Fruit fly (Drosophila melanogaster) whole organism, embryonic: ENCODE data around the gene Adck5.
A peak's percentile ranks its signal among the peaks of the same experiment; 100 is the strongest.

Source experiments
- Atf-2 ChIP-seq: fragments of 200-800 bp; sonication (Bioruptor generic); optimal IDR thresholded peaks from 2 replicates; lab custom pipeline; 2016; ENCODE audit warnings: missing biosample characterization, missing genetic modification characterization
- B-H1 ChIP-seq: fragments of 200-800 bp; sonication (Bioruptor generic); IDR thresholded peaks from 3 replicates; pipeline ENCODE4 v1.3.6; 2022; ENCODE audit warnings: missing biosample characterization, missing genetic modification characterization
- CG10979 ChIP-seq: fragments of 200-800 bp; sonication (Bioruptor generic); optimal IDR thresholded peaks from 2 replicates; lab custom pipeline; 2018; ENCODE audit warnings: missing biosample characterization, mild to moderate bottlenecking, missing genetic modification characterization, moderate library complexity
- CG12071 ChIP-seq: fragments of 200-800 bp; sonication (Bioruptor generic); optimal IDR thresholded peaks from 3 replicates; lab custom pipeline; 2018; ENCODE audit warnings: missing biosample characterization, mild to moderate bottlenecking, missing genetic modification characterization
- CG12104 ChIP-seq: fragments of 200-800 bp; sonication (Bioruptor generic); optimal IDR thresholded peaks from 3 replicates; lab custom pipeline; 2016; ENCODE audit warnings: missing biosample characterization, missing genetic modification characterization
- CG12236 ChIP-seq: fragments of 200-800 bp; sonication (Bioruptor generic); optimal IDR thresholded peaks from 2 replicates; lab custom pipeline; 2016; ENCODE audit warnings: missing biosample characterization, missing genetic modification characterization
- CG13624 ChIP-seq: fragments of 200-800 bp; sonication (Bioruptor generic); optimal IDR thresholded peaks from 2 replicates; lab custom pipeline; 2016; ENCODE audit warnings: missing biosample characterization, missing genetic modification characterization
- CG13775 ChIP-seq: fragments of 200-800 bp; sonication (Bioruptor generic); optimal IDR thresholded peaks from 3 replicates; lab custom pipeline; 2017; ENCODE audit warnings: missing biosample characterization, mild to moderate bottlenecking, missing genetic modification characterization
- CG15514 ChIP-seq: fragments of 200-800 bp; sonication (Bioruptor generic); optimal IDR thresholded peaks from 3 replicates; lab custom pipeline; 2017; ENCODE audit warnings: missing biosample characterization, missing genetic modification characterization, mild to moderate bottlenecking, moderate library complexity, missing genetic modification reagents
- CG17802 ChIP-seq: fragments of 200-800 bp; sonication (Bioruptor generic); optimal IDR thresholded peaks from 2 replicates; lab custom pipeline; 2018; ENCODE audit warnings: missing biosample characterization, mild to moderate bottlenecking, missing genetic modification characterization, moderate library complexity
- CG18764 ChIP-seq: fragments of 200-800 bp; sonication (Bioruptor generic); optimal IDR thresholded peaks from 3 replicates; lab custom pipeline; 2016; ENCODE audit warnings: missing biosample characterization, missing genetic modification characterization
- CG2129 ChIP-seq: fragments of 200-800 bp; sonication (Bioruptor generic); IDR thresholded peaks from 2 replicates; pipeline ENCODE4 v1.3.6; 2022; ENCODE audit warnings: missing biosample characterization, missing genetic modification characterization; ENCODE audit not compliant: partially characterized antibody
- CG3726 ChIP-seq: fragments of 200-800 bp; sonication (Bioruptor generic); IDR thresholded peaks from 3 replicates; pipeline ENCODE4, ENCODE4 v1.3.6; 2022; ENCODE audit warnings: missing biosample characterization, missing genetic modification characterization
- CG3995 ChIP-seq: fragments of 200-800 bp; sonication (Bioruptor generic); optimal IDR thresholded peaks from 3 replicates; lab custom pipeline; 2016; ENCODE audit warnings: missing biosample characterization, missing genetic modification characterization
- CG4360 ChIP-seq: fragments of 200-800 bp; sonication (Bioruptor generic); IDR thresholded peaks from 2 replicates; pipeline ENCODE4 v1.3.6; 2022; ENCODE audit warnings: missing biosample characterization, missing genetic modification characterization
- CG4404 ChIP-seq: fragments of 200-800 bp; sonication (Bioruptor generic); IDR thresholded peaks from 2 replicates; pipeline ENCODE4 v1.3.6; 2022; ENCODE audit warnings: missing biosample characterization, missing genetic modification characterization
- CG6175 ChIP-seq: fragments of 200-800 bp; sonication (Bioruptor generic); IDR thresholded peaks from 3 replicates; pipeline ENCODE4 v1.3.6; 2022; ENCODE audit warnings: missing biosample characterization, missing genetic modification characterization
- CG6765 ChIP-seq: fragments of 200-800 bp; sonication (Bioruptor generic); optimal IDR thresholded peaks from 3 replicates; lab custom pipeline; 2017; ENCODE audit warnings: missing biosample characterization, mild to moderate bottlenecking, missing genetic modification characterization
- CG7839 ChIP-seq: fragments of 200-800 bp; sonication (Bioruptor generic); optimal IDR thresholded peaks from 3 replicates; lab custom pipeline; 2018; ENCODE audit warnings: missing biosample characterization, mild to moderate bottlenecking, missing genetic modification characterization, moderate library complexity
- Camta ChIP-seq: fragments of 200-800 bp; sonication (Bioruptor generic); optimal IDR thresholded peaks from 2 replicates; lab custom pipeline; 2016; ENCODE audit warnings: missing biosample characterization, missing genetic modification characterization
- Dip3 ChIP-seq: fragments of 200-800 bp; sonication (Bioruptor generic); optimal IDR thresholded peaks from 3 replicates; lab custom pipeline; 2016; ENCODE audit warnings: missing biosample characterization, missing genetic modification characterization
- Doc2 ChIP-seq: fragments of 200-800 bp; sonication (Bioruptor generic); IDR thresholded peaks from 2 replicates; pipeline ENCODE4 v1.3.6; 2022; ENCODE audit warnings: missing biosample characterization, missing genetic modification characterization
- Ets65A ChIP-seq: fragments of 200-800 bp; sonication (Bioruptor generic); peaks from one replicate; lab custom pipeline; 2016; ENCODE audit warnings: missing biosample characterization, missing genetic modification characterization
- GATAe ChIP-seq: fragments of 200-800 bp; sonication (Bioruptor generic); conservative IDR thresholded peaks from 2 replicates; pipeline ENCODE4 v1.3.6; 2022; ENCODE audit warnings: missing biosample characterization, missing genetic modification characterization
- Hand ChIP-seq: fragments of 200-800 bp; sonication (Bioruptor generic); optimal IDR thresholded peaks from 2 replicates; lab custom pipeline; 2017; ENCODE audit warnings: mild to moderate bottlenecking, missing biosample characterization, missing genetic modification reagents, missing genetic modification characterization
- Jarid2 ChIP-seq: fragments of 200-800 bp; sonication (Bioruptor generic); optimal IDR thresholded peaks from 3 replicates; lab custom pipeline; 2017; ENCODE audit warnings: mild to moderate bottlenecking, missing biosample characterization, missing genetic modification reagents, missing genetic modification characterization
- MBD-R2 ChIP-seq: fragments of 200-800 bp; sonication (Bioruptor generic); IDR thresholded peaks from 2 replicates; pipeline ENCODE4 v1.3.6; 2022; ENCODE audit warnings: missing biosample characterization, missing genetic modification characterization
- MTF-1 ChIP-seq: fragments of 200-800 bp; sonication (Bioruptor generic); optimal IDR thresholded peaks from 2 replicates; lab custom pipeline; 2018; ENCODE audit warnings: missing biosample characterization, mild to moderate bottlenecking, missing genetic modification characterization, borderline replicate concordance
- Usf ChIP-seq: fragments of 200-800 bp; sonication (Bioruptor generic); optimal IDR thresholded peaks from 2 replicates; lab custom pipeline; 2017; ENCODE audit warnings: missing genotype, missing biosample characterization, missing genetic modification characterization
- ase ChIP-seq: fragments of 200-800 bp; sonication (Bioruptor generic); IDR thresholded peaks from 3 replicates; pipeline ENCODE4 v1.3.6; 2022; ENCODE audit warnings: missing biosample characterization, missing genetic modification characterization
- ato ChIP-seq: fragments of 200-800 bp; sonication (Bioruptor generic); IDR thresholded peaks from 2 replicates; pipeline ENCODE4 v1.3.6; 2022; ENCODE audit warnings: missing biosample characterization, missing genetic modification characterization; ENCODE audit not compliant: partially characterized antibody
- corto ChIP-seq: fragments of 200-800 bp; sonication (Bioruptor generic); optimal IDR thresholded peaks from 2 replicates; lab custom pipeline; 2016; ENCODE audit warnings: missing biosample characterization, mild to moderate bottlenecking, missing genetic modification characterization, moderate library complexity
- dpn ChIP-seq, 2 experiments: fragments of 200-800 bp; sonication (Bioruptor generic); optimal IDR thresholded peaks; 3 replicates each; lab custom pipeline; 2016; ENCODE audit warnings: missing biosample characterization in 2 of 2, missing genetic modification characterization in 2 of 2
- eve ChIP-seq, 2 experiments: fragments of >200 bp; optimal IDR thresholded peaks; 2 replicates each; lab custom pipeline; 2017; ENCODE audit warnings: missing biosample characterization in 2 of 2, missing genetic modification characterization in 2 of 2
- ken ChIP-seq: fragments of 200-800 bp; sonication (Bioruptor generic); IDR thresholded peaks from 3 replicates; pipeline ENCODE4 v1.3.6; 2022; ENCODE audit warnings: missing biosample characterization, missing genetic modification characterization
- klu ChIP-seq: fragments of 200-800 bp; sonication (Bioruptor generic); IDR thresholded peaks from 2 replicates; pipeline ENCODE4 v1.3.6; 2022; ENCODE audit warnings: missing biosample characterization, missing genetic modification characterization
- lov ChIP-seq, 2 experiments: fragments of 200-800 bp in 1 of 2; fragments of >200 bp in 1 of 2; sonication (Bioruptor generic) in 1 of 2; IDR thresholded peaks in 1 of 2; optimal IDR thresholded peaks in 1 of 2; 2 replicates in 1 of 2; 3 replicates in 1 of 2; pipeline versions ENCODE4 v1.3.6 to Lab custom; 2017 to 2022; ENCODE audit warnings: missing biosample characterization in 1 of 2, missing genetic modification characterization in 1 of 2
- maf-S ChIP-seq: fragments of 200-800 bp; sonication (Bioruptor generic); optimal IDR thresholded peaks from 2 replicates; lab custom pipeline; 2016; ENCODE audit warnings: missing biosample characterization, missing genetic modification characterization
- pfk ChIP-seq: fragments of 200-800 bp; sonication (Bioruptor generic); optimal IDR thresholded peaks from 2 replicates; lab custom pipeline; 2018; ENCODE audit warnings: missing biosample characterization, mild to moderate bottlenecking, missing genetic modification characterization, moderate library complexity
- psq ChIP-seq: fragments of 200-800 bp; sonication (Bioruptor generic); optimal IDR thresholded peaks from 2 replicates; lab custom pipeline; 2017; ENCODE audit warnings: missing biosample characterization, missing genetic modification characterization
- pzg ChIP-seq: fragments of 200-800 bp; sonication (Bioruptor generic); optimal IDR thresholded peaks from 3 replicates; lab custom pipeline; 2018; ENCODE audit warnings: missing biosample characterization, mild to moderate bottlenecking, missing genetic modification characterization, moderate library complexity
- repo ChIP-seq: fragments of 200-800 bp; sonication (Bioruptor generic); optimal IDR thresholded peaks from 2 replicates; lab custom pipeline; 2016; ENCODE audit warnings: missing biosample characterization, missing genetic modification characterization
- rib ChIP-seq: fragments of 200-800 bp; sonication (Bioruptor generic); IDR thresholded peaks from 2 replicates; pipeline ENCODE4 v1.3.6; 2022; ENCODE audit warnings: missing biosample characterization, missing genetic modification characterization
- salm ChIP-seq: fragments of 200-800 bp; sonication (Bioruptor generic); optimal IDR thresholded peaks from 2 replicates; lab custom pipeline; 2018; ENCODE audit warnings: missing biosample characterization, mild to moderate bottlenecking, missing genetic modification characterization
- sqz ChIP-seq: fragments of 200-800 bp; sonication (Bioruptor generic); optimal IDR thresholded peaks from 3 replicates; lab custom pipeline; 2018; ENCODE audit warnings: missing biosample characterization, mild to moderate bottlenecking, missing genetic modification characterization
- toy ChIP-seq: fragments of 200-800 bp; sonication (Bioruptor generic); IDR thresholded peaks from 2 replicates; pipeline ENCODE4 v1.3.6; 2022; ENCODE audit warnings: missing biosample characterization, missing genetic modification characterization

Gene Adck5

dm6 chr3L:11205608-11206336, 36.2 kb downstream of the Adck5 start, which contains the start of gene Plod (continued):
- TF ChIP-seq CG2129 (GFP tag; lab: Robert Waterston, UW) (no peak), B-H1 (GFP tag; lab: Robert Waterston, UW) (peak; percentile 50; the same call in 1 of the 3 replicates), CG13624 (GFP tag; lab: Kevin White, UChicago) (peak; percentile 67), eve (GFP tag; optimal IDR thresholded peaks at IDR 0.05; lab: Kevin White, UChicago) (no peak), maf-S (GFP tag; lab: Kevin White, UChicago) (no peak), dpn (GFP tag; optimal IDR thresholded peaks at IDR 0.05; lab: Kevin White, UChicago) (peak; percentile 46 to 47), pfk (GFP tag; lab: Kevin White, UChicago) (peak; percentile 19), salm (peak; percentile 5), Hand (GFP tag; lab: Kevin White, UChicago) (peak; percentile 25), CG3726 (GFP tag; lab: Robert Waterston, UW) (no peak), toy (GFP tag; lab: Robert Waterston, UW) (no peak), CG10979 (tag; lab: Kevin White, UChicago) (peak; percentile 4), Dip3 (GFP tag; lab: Kevin White, UChicago) (no peak), CG4360 (GFP tag; lab: Robert Waterston, UW) (peak; percentile 99), CG18764 (GFP tag; lab: Kevin White, UChicago) (peak; percentile 0), CG13775 (GFP tag; lab: Kevin White, UChicago) (no peak), psq (GFP tag; lab: Kevin White, UChicago) (peak; percentile 43), Camta (GFP tag; lab: Kevin White, UChicago) (peak; percentile 13), repo (GFP tag; lab: Kevin White, UChicago) (no peak), CG6175 (GFP tag; lab: Robert Waterston, UW) (no peak), CG17802 (tag; lab: Kevin White, UChicago) (peak; percentile 83), Doc2 (no peak), corto (GFP tag; lab: Kevin White, UChicago) (no peak), MTF-1 (GFP tag; lab: Kevin White, UChicago) (peak; percentile 45), pzg (GFP tag; lab: Kevin White, UChicago) (peak; percentile 85), sqz (GFP tag; lab: Kevin White, UChicago) (peak; percentile 55), CG7839 (tag; lab: Kevin White, UChicago) (peak; percentile 65), ase (GFP tag; lab: Robert Waterston, UW) (no peak), ato (peak; percentile 55; the same call in 1 of the 2 replicates), CG6765 (GFP tag; lab: Kevin White, UChicago) (no peak), CG4404 (GFP tag; lab: Robert Waterston, UW) (no peak), CG12236 (no peak), CG12104 (GFP tag; lab: Kevin White, UChicago) (no peak), GATAe (no peak), CG12071 (GFP tag; lab: Kevin White, UChicago) (peak; percentile 24), ken (GFP tag; lab: Robert Waterston, UW) (no peak), Ets65A (GFP tag; lab: Kevin White, UChicago) (peak; percentile 44), lov (optimal IDR thresholded peaks at IDR 0.05; lab: Kevin White, UChicago) (no peak), lov (GFP tag; IDR thresholded peaks at IDR 0.05; lab: Robert Waterston, UW) (no peak), rib (peak; percentile 60; the same call in 1 of the 2 replicates), Atf-2 (no peak), CG15514 (GFP tag; lab: Kevin White, UChicago) (peak; percentile 78), klu (no peak), CG3995 (GFP tag; lab: Kevin White, UChicago) (no peak), Usf (GFP tag; lab: Kevin White, UChicago) (no peak), Jarid2 (GFP tag; lab: Kevin White, UChicago) (peak; percentile 88), MBD-R2 (GFP tag; lab: Robert Waterston, UW) (peak; percentile 73)
